Fruit fly (Drosophila melanogaster) whole organism, embryonic: ENCODE measurements around the gene CG43136.

Source experiments
- B-H2 ChIP-seq: fragments of 200-800 bp; sonication (Bioruptor generic); optimal IDR thresholded peaks from 2 replicates; lab custom pipeline; 2018; ENCODE audit warnings: missing biosample characterization, mild to moderate bottlenecking, missing genetic modification characterization
- BEAF-32 ChIP-seq: fragments of 200-800 bp; sonication (Bioruptor generic); optimal IDR thresholded peaks from 3 replicates; lab custom pipeline; 2017; ENCODE audit warnings: missing biosample characterization, missing genetic modification characterization, mild to moderate bottlenecking, moderate library complexity, missing genetic modification reagents
- Bgb ChIP-seq: fragments of 200-800 bp; sonication (Bioruptor generic); IDR thresholded peaks from 2 replicates; pipeline ENCODE4 v1.3.6; 2022; ENCODE audit warnings: missing biosample characterization, missing genetic modification characterization; ENCODE audit not compliant: partially characterized antibody
- C15 ChIP-seq: fragments of 200-800 bp; sonication (Bioruptor generic); IDR thresholded peaks from 3 replicates; pipeline ENCODE4 v1.3.6; 2022; ENCODE audit warnings: missing biosample characterization, missing genetic modification characterization
- CG10959 ChIP-seq: fragments of 200-800 bp; sonication (Bioruptor generic); IDR thresholded peaks from 2 replicates; pipeline ENCODE4 v1.3.6; 2022; ENCODE audit warnings: missing biosample characterization, missing genetic modification characterization
- CG12659 ChIP-seq: fragments of 200-800 bp; sonication (Bioruptor generic); optimal IDR thresholded peaks from 3 replicates; lab custom pipeline; 2017; ENCODE audit warnings: mild to moderate bottlenecking, missing biosample characterization, missing genetic modification reagents, missing genetic modification characterization
- CG17385 ChIP-seq: fragments of 200-800 bp; sonication (Bioruptor generic); optimal IDR thresholded peaks from 3 replicates; lab custom pipeline; 2018; ENCODE audit warnings: missing biosample characterization, mild to moderate bottlenecking, missing genetic modification characterization
- CG18262 ChIP-seq: fragments of 200-800 bp; optimal IDR thresholded peaks from 3 replicates; lab custom pipeline; 2019; ENCODE audit warnings: missing biosample characterization, mild to moderate bottlenecking, missing genetic modification characterization, moderate library complexity
- CG2120 ChIP-seq: fragments of 200-800 bp; sonication (Bioruptor generic); optimal IDR thresholded peaks from 3 replicates; lab custom pipeline; 2016; ENCODE audit warnings: missing biosample characterization, missing genetic modification characterization
- CG2202 ChIP-seq: fragments of 200-800 bp; sonication (Bioruptor generic); optimal IDR thresholded peaks from 2 replicates; lab custom pipeline; 2018; ENCODE audit warnings: missing biosample characterization, mild to moderate bottlenecking, missing genetic modification characterization
- CG31224 ChIP-seq: fragments of 200-800 bp; sonication (Bioruptor generic); IDR thresholded peaks from 2 replicates; pipeline ENCODE4 v1.3.6; 2022; ENCODE audit warnings: missing biosample characterization, missing genetic modification characterization
- CG31388 ChIP-seq: fragments of 200-800 bp; sonication (Bioruptor generic); optimal IDR thresholded peaks from 2 replicates; lab custom pipeline; 2016; ENCODE audit warnings: missing biosample characterization, missing genetic modification characterization
- CG3847 ChIP-seq: fragments of 200-800 bp; sonication (Bioruptor generic); IDR thresholded peaks from 2 replicates; pipeline ENCODE4 v1.3.6; 2022; ENCODE audit warnings: missing biosample characterization, missing genetic modification characterization
- CG4854 ChIP-seq: fragments of 200-800 bp; sonication (Bioruptor generic); optimal IDR thresholded peaks from 2 replicates; lab custom pipeline; 2016; ENCODE audit warnings: missing biosample characterization, missing genetic modification characterization, inconsistent platforms
- CG7556 ChIP-seq: fragments of 200-800 bp; sonication (Bioruptor generic); optimal IDR thresholded peaks from 2 replicates; lab custom pipeline; 2017; ENCODE audit warnings: missing biosample characterization, mild to moderate bottlenecking, missing genetic modification characterization
- CG7987 ChIP-seq: fragments of 200-800 bp; sonication (Bioruptor generic); optimal IDR thresholded peaks from 2 replicates; lab custom pipeline; 2018; ENCODE audit warnings: missing biosample characterization, mild to moderate bottlenecking, missing genetic modification characterization, moderate library complexity
- CG8924 ChIP-seq: fragments of 200-800 bp; optimal IDR thresholded peaks from 3 replicates; lab custom pipeline; 2019; ENCODE audit warnings: missing biosample characterization, mild to moderate bottlenecking, missing genetic modification characterization, moderate library complexity
- Dbx ChIP-seq: fragments of 200-800 bp; sonication (Bioruptor generic); IDR thresholded peaks from 3 replicates; pipeline ENCODE4 v1.3.6; 2022; ENCODE audit warnings: missing biosample characterization, missing genetic modification characterization
- Fer1 ChIP-seq: fragments of 200-800 bp; sonication (Bioruptor generic); optimal IDR thresholded peaks from 2 replicates; lab custom pipeline; 2017; ENCODE audit warnings: missing biosample characterization, mild to moderate bottlenecking, missing genetic modification characterization
- NC2α ChIP-seq: fragments of 200-800 bp; sonication (Bioruptor generic); optimal IDR thresholded peaks from 2 replicates; lab custom pipeline; 2016; ENCODE audit warnings: missing biosample characterization, missing genetic modification characterization
- Nf-YA ChIP-seq: fragments of 200-800 bp; sonication (Bioruptor generic); IDR thresholded peaks from 2 replicates; pipeline ENCODE4 v1.3.6; 2022; ENCODE audit warnings: missing biosample characterization, missing genetic modification characterization
- Oaz ChIP-seq: fragments of 200-800 bp; sonication (Bioruptor generic); IDR thresholded peaks from 2 replicates; pipeline ENCODE4 v1.3.6; 2022; ENCODE audit warnings: missing biosample characterization, missing genetic modification characterization
- Ptx1 ChIP-seq: fragments of 200-800 bp; sonication (Bioruptor generic); IDR thresholded peaks from 2 replicates; pipeline ENCODE4 v1.3.6; 2022; ENCODE audit warnings: missing biosample characterization, missing genetic modification characterization
- Rx ChIP-seq: fragments of 200-800 bp; sonication (Bioruptor generic); IDR thresholded peaks from 2 replicates; pipeline ENCODE4 v1.3.6; 2022; ENCODE audit warnings: missing biosample characterization, missing genetic modification characterization
- Sox100B ChIP-seq: fragments of 200-800 bp; sonication (Bioruptor generic); optimal IDR thresholded peaks from 3 replicates; lab custom pipeline; 2018; ENCODE audit warnings: missing biosample characterization, mild to moderate bottlenecking, missing genetic modification characterization
- Sry-β ChIP-seq: fragments of 200-800 bp; sonication (Bioruptor generic); optimal IDR thresholded peaks from 2 replicates; lab custom pipeline; 2018; ENCODE audit warnings: missing biosample characterization, mild to moderate bottlenecking, missing genetic modification characterization, moderate library complexity
- Usf ChIP-seq: fragments of 200-800 bp; sonication (Bioruptor generic); optimal IDR thresholded peaks from 2 replicates; lab custom pipeline; 2017; ENCODE audit warnings: missing genotype, missing biosample characterization, missing genetic modification characterization
- aop ChIP-seq: fragments of 200-800 bp; sonication (Bioruptor generic); IDR thresholded peaks from 2 replicates; pipeline ENCODE4 v1.3.6; 2022; ENCODE audit warnings: missing biosample characterization, missing genetic modification characterization
- bsh ChIP-seq, 2 experiments: fragments of 200-800 bp; sonication (Bioruptor generic); optimal IDR thresholded peaks; 2 replicates each; lab custom pipeline; 2017 to 2018; ENCODE audit warnings: mild to moderate bottlenecking in 2 of 2, missing biosample characterization in 2 of 2, missing genetic modification characterization in 2 of 2, moderate library complexity in 1 of 2
- croc ChIP-seq: fragments of 200-800 bp; sonication (Bioruptor generic); conservative IDR thresholded peaks from 3 replicates; pipeline ENCODE4 v1.3.6; 2022; ENCODE audit warnings: missing biosample characterization, missing genetic modification characterization
- ewg ChIP-seq: fragments of 200-800 bp; sonication (Bioruptor generic); optimal IDR thresholded peaks from 3 replicates; lab custom pipeline; 2017; ENCODE audit warnings: mild to moderate bottlenecking, missing biosample characterization, missing genetic modification reagents, missing genetic modification characterization
- hkb ChIP-seq, 2 experiments: fragments of 200-800 bp in 1 of 2; fragments of >200 bp in 1 of 2; sonication (Bioruptor generic) in 1 of 2; IDR thresholded peaks in 1 of 2; optimal IDR thresholded peaks in 1 of 2; 2 replicates each; pipeline versions ENCODE4 v1.3.6 to Lab custom; 2017 to 2022; ENCODE audit warnings: missing biosample characterization in 1 of 2, missing genetic modification characterization in 1 of 2
- ken ChIP-seq: fragments of 200-800 bp; sonication (Bioruptor generic); IDR thresholded peaks from 3 replicates; pipeline ENCODE4 v1.3.6; 2022; ENCODE audit warnings: missing biosample characterization, missing genetic modification characterization
- klu ChIP-seq: fragments of 200-800 bp; sonication (Bioruptor generic); IDR thresholded peaks from 2 replicates; pipeline ENCODE4 v1.3.6; 2022; ENCODE audit warnings: missing biosample characterization, missing genetic modification characterization
- kni ChIP-seq: fragments of 200-800 bp; sonication (Bioruptor generic); optimal IDR thresholded peaks from 3 replicates; lab custom pipeline; 2017; ENCODE audit warnings: mild to moderate bottlenecking, missing biosample characterization, missing genetic modification reagents, missing genetic modification characterization
- knrl ChIP-seq: fragments of 200-800 bp; sonication (Bioruptor generic); IDR thresholded peaks from 3 replicates; pipeline ENCODE4 v1.3.6; 2022; ENCODE audit warnings: missing biosample characterization, missing genetic modification characterization; ENCODE audit not compliant: partially characterized antibody
- lov ChIP-seq, 2 experiments: fragments of 200-800 bp in 1 of 2; fragments of >200 bp in 1 of 2; sonication (Bioruptor generic) in 1 of 2; IDR thresholded peaks in 1 of 2; optimal IDR thresholded peaks in 1 of 2; 2 replicates in 1 of 2; 3 replicates in 1 of 2; pipeline versions ENCODE4 v1.3.6 to Lab custom; 2017 to 2022; ENCODE audit warnings: missing biosample characterization in 1 of 2, missing genetic modification characterization in 1 of 2
- pzg ChIP-seq: fragments of 200-800 bp; sonication (Bioruptor generic); optimal IDR thresholded peaks from 3 replicates; lab custom pipeline; 2018; ENCODE audit warnings: missing biosample characterization, mild to moderate bottlenecking, missing genetic modification characterization, moderate library complexity
- sd ChIP-seq: fragments of 200-800 bp; sonication (Bioruptor generic); optimal IDR thresholded peaks from 3 replicates; lab custom pipeline; 2018; ENCODE audit warnings: missing biosample characterization, mild to moderate bottlenecking, missing genetic modification characterization, moderate library complexity
- so ChIP-seq: fragments of 200-800 bp; sonication (Bioruptor generic); IDR thresholded peaks from 3 replicates; pipeline ENCODE4 v1.3.6; 2022; ENCODE audit warnings: missing biosample characterization, missing genetic modification characterization
- sug ChIP-seq: fragments of 200-800 bp; optimal IDR thresholded peaks from 2 replicates; lab custom pipeline; 2019; ENCODE audit warnings: missing biosample characterization, mild to moderate bottlenecking, missing genetic modification characterization, moderate library complexity
- toy ChIP-seq: fragments of 200-800 bp; sonication (Bioruptor generic); IDR thresholded peaks from 2 replicates; pipeline ENCODE4 v1.3.6; 2022; ENCODE audit warnings: missing biosample characterization, missing genetic modification characterization
- trh ChIP-seq: fragments of 200-800 bp; sonication (Bioruptor generic); optimal IDR thresholded peaks from 2 replicates; lab custom pipeline; 2016; ENCODE audit warnings: missing biosample characterization, missing genetic modification characterization
- ttk ChIP-seq: fragments of 200-800 bp; sonication (Bioruptor generic); IDR thresholded peaks from 2 replicates; pipeline ENCODE4 v2.1.2; 2022; ENCODE audit warnings: missing biosample characterization, missing genetic modification characterization
- unpg ChIP-seq: fragments of 200-800 bp; sonication (Bioruptor generic); optimal IDR thresholded peaks from 3 replicates; lab custom pipeline; 2018; ENCODE audit warnings: missing biosample characterization, mild to moderate bottlenecking, missing genetic modification characterization, moderate library complexity
- zen ChIP-seq: fragments of 200-800 bp; sonication (Bioruptor generic); optimal IDR thresholded peaks from 3 replicates; lab custom pipeline; 2018; ENCODE audit warnings: missing biosample characterization, mild to moderate bottlenecking, missing genetic modification characterization, moderate library complexity
- zf30C ChIP-seq: fragments of 200-800 bp; sonication (Bioruptor generic); optimal IDR thresholded peaks from 3 replicates; lab custom pipeline; 2018; ENCODE audit warnings: missing biosample characterization, mild to moderate bottlenecking, missing genetic modification characterization

CG43136 gene

DNA sequence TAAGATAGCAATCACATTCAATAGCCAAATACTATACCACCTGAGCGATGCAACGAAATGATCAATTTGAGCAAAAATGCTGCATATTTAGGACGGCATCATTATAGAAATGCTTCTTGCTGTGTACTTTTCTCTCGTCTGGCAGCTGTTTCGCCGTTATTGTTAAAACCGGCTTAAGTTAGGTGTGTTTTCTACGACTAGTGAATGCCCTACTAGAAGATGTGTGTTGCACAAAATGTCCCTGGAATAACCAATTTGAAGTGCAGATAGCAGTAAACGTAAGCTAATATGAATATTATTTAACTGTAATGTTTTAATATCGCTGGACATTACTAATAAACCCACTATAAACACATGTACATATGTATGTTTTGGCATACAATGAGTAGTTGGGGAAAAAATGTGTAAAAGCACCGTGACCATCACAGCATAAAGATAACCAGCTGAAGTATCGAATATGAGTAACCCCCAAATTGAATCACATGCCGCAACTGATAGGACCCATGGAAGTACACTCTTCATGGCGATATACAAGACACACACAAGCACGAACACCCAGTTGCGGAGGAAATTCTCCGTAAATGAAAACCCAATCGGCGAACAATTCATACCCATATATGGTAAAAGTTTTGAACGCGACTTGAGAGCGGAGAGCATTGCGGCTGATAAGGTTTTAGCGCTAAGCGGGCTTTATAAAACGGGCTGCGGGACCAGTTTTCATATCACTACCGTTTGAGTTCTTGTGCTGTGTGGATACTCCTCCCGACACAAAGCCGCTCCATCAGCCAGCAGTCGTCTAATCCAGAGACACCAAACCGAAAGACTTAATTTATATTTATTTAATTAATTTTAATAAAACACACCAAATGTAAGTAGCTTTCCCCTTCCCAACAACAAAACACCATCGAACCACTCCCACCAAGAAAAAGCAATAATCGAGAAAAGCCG is 46.9 kb downstream of the CG43136 start, which contains the start of gene Act5C (continued):
- TF ChIP-seq lov (optimal IDR thresholded peaks at IDR 0.05; lab: Kevin White, UChicago) (no peak), lov (GFP tag; IDR thresholded peaks at IDR 0.05; lab: Robert Waterston, UW) (peak; percentile 94), B-H2 (GFP tag; lab: Kevin White, UChicago) (no peak), BEAF-32 (GFP tag; lab: Kevin White, UChicago) (peak; percentile 1), toy (GFP tag; lab: Robert Waterston, UW) (peak; percentile 74), CG4854 (GFP tag; lab: Kevin White, UChicago) (peak; percentile 93), Bgb (no peak; the same call in 1 of the 2 replicates), CG3847 (GFP tag; lab: Robert Waterston, UW) (peak; percentile 90), zf30C (peak; percentile 100), klu (GFP tag; lab: Robert Waterston, UW) (peak; percentile 77), sug (tag; lab: Kevin White, UChicago) (peak; percentile 85), Oaz (peak; percentile 65), Rx (GFP tag; lab: Robert Waterston, UW) (peak; percentile 91), zen (tag; lab: Kevin White, UChicago) (peak; percentile 97), pzg (GFP tag; lab: Kevin White, UChicago) (peak; percentile 9), CG7556 (GFP tag; lab: Kevin White, UChicago) (peak; percentile 92), CG7987 (peak; percentile 79), croc (peak; percentile 92), Usf (GFP tag; lab: Kevin White, UChicago) (peak; percentile 86), ewg (peak; percentile 98), bsh (GFP tag; optimal IDR thresholded peaks at IDR 0.05; lab: Kevin White, UChicago) (peak; percentile 90 to 97), trh (peak; percentile 73), CG31388 (GFP tag; lab: Kevin White, UChicago) (peak; percentile 74), C15 (GFP tag; lab: Robert Waterston, UW) (peak; percentile 89), hkb (optimal IDR thresholded peaks at IDR 0.05; lab: Kevin White, UChicago) (no peak), hkb (GFP tag; IDR thresholded peaks at IDR 0.05; lab: Robert Waterston, UW) (peak; percentile 94), so (peak; percentile 93), Fer1 (GFP tag; lab: Kevin White, UChicago) (peak; percentile 89), aop (GFP tag; lab: Robert Waterston, UW) (peak; percentile 74), sd (peak; percentile 73), kni (GFP tag; lab: Kevin White, UChicago) (peak; percentile 73), CG12659 (GFP tag; lab: Kevin White, UChicago) (peak; percentile 91), Nf-YA (GFP tag; lab: Robert Waterston, UW) (peak; percentile 86), CG8924 (peak; percentile 94), CG2120 (peak; percentile 95), knrl (GFP tag; lab: Robert Waterston, UW) (no peak), Dbx (GFP tag; lab: Robert Waterston, UW) (peak; percentile 89; the same call in 2 of the 3 replicates), CG2202 (tag; lab: Kevin White, UChicago) (peak; percentile 90), ken (GFP tag; lab: Robert Waterston, UW) (peak; percentile 94), Sry-β (GFP tag; lab: Kevin White, UChicago) (peak; percentile 52), ttk (GFP tag; lab: Robert Waterston, UW) (peak; percentile 90), Ptx1 (peak; percentile 93), CG31224 (GFP tag; lab: Robert Waterston, UW) (peak; percentile 84), CG17385 (GFP tag; lab: Kevin White, UChicago) (peak; percentile 90), CG18262 (tag; lab: Kevin White, UChicago) (peak; percentile 95), NC2α (GFP tag; lab: Kevin White, UChicago) (peak; percentile 93), CG10959 (GFP tag; lab: Robert Waterston, UW) (peak; percentile 94), Sox100B (GFP tag; lab: Kevin White, UChicago) (peak; percentile 88), unpg (GFP tag; lab: Kevin White, UChicago) (peak; percentile 96)
